Worm (Caenorhabditis elegans) whole organism, L2 larva: ENCODE measurements around the gene E04F6.4.

Source experiments
- C34F6.9 ChIP-seq: fragments of 150-350 bp; optimal IDR thresholded peaks from 2 replicates; lab custom pipeline; 2014; ENCODE audit warnings: missing biosample characterization, missing genetic modification characterization
- F13H6.1 ChIP-seq: sonication (generic microtip); optimal IDR thresholded peaks from 2 replicates; lab custom pipeline; 2016; ENCODE audit warnings: missing genetic modification characterization, missing compliant biosample characterization
- R02D3.7 ChIP-seq: fragments of 150-350 bp; optimal IDR thresholded peaks from 2 replicates; lab custom pipeline; 2014; ENCODE audit warnings: missing biosample characterization, missing genetic modification characterization
- Y55F3AM.14 ChIP-seq: fragments of 200-800 bp; sonication (Bioruptor generic); optimal IDR thresholded peaks from 2 replicates; lab custom pipeline; 2018; ENCODE audit warnings: mild to moderate bottlenecking, missing genetic modification characterization, missing compliant biosample characterization
- ZK546.5 ChIP-seq: sonication (generic microtip); optimal IDR thresholded peaks from 2 replicates; lab custom pipeline; 2017; ENCODE audit warnings: missing biosample characterization, missing genetic modification characterization
- alr-1 ChIP-seq: fragments of 150-350 bp; optimal IDR thresholded peaks from 2 replicates; lab custom pipeline; 2014; ENCODE audit warnings: missing biosample characterization, missing genetic modification characterization
- aly-2 ChIP-seq: fragments of 150-350 bp; optimal IDR thresholded peaks from 2 replicates; lab custom pipeline; 2014; ENCODE audit warnings: missing biosample characterization, missing genetic modification characterization
- ama-1 ChIP-seq: fragments of 150-350 bp; optimal IDR thresholded peaks from 2 replicates; lab custom pipeline; 2018; ENCODE audit warnings: inconsistent platforms
- blmp-1 ChIP-seq: sonication (generic microtip); optimal IDR thresholded peaks from 2 replicates; lab custom pipeline; 2017; ENCODE audit warnings: missing genetic modification characterization, mild to moderate bottlenecking, missing compliant biosample characterization, antibody characterized with exemption, moderate library complexity; ENCODE audit not compliant: insufficient read depth
- ceh-16 ChIP-seq: fragments of 150-350 bp; optimal IDR thresholded peaks from 2 replicates; lab custom pipeline; 2014; ENCODE audit warnings: missing biosample characterization, missing genetic modification characterization
- ceh-82 ChIP-seq: fragments of 150-350 bp; optimal IDR thresholded peaks from 2 replicates; lab custom pipeline; 2014; ENCODE audit warnings: missing biosample characterization, missing genetic modification characterization
- crh-2 ChIP-seq: sonication (generic microtip); optimal IDR thresholded peaks from 2 replicates; lab custom pipeline; 2017; ENCODE audit warnings: missing biosample characterization, missing genetic modification characterization
- dmd-4 ChIP-seq: sonication (generic microtip); optimal IDR thresholded peaks from 2 replicates; lab custom pipeline; 2017; ENCODE audit warnings: missing biosample characterization, missing genetic modification characterization
- egl-27 ChIP-seq: sonication (generic microtip); optimal IDR thresholded peaks from 3 replicates; lab custom pipeline; 2017; ENCODE audit warnings: missing biosample characterization, missing genetic modification reagents, missing genetic modification characterization
- elt-1 ChIP-seq: fragments of 150-350 bp; optimal IDR thresholded peaks from 2 replicates; lab custom pipeline; 2014; ENCODE audit warnings: missing biosample characterization, missing genetic modification characterization
- elt-3 ChIP-seq: sonication (generic microtip); optimal IDR thresholded peaks from 2 replicates; lab custom pipeline; 2017; ENCODE audit warnings: missing biosample characterization, missing genetic modification characterization
- fos-1 ChIP-seq: fragments of 150-350 bp; optimal IDR thresholded peaks from 2 replicates; lab custom pipeline; 2014; ENCODE audit warnings: missing biosample characterization, missing genetic modification characterization
- gmeb-1 ChIP-seq: fragments of 150-350 bp; optimal IDR thresholded peaks from 2 replicates; lab custom pipeline; 2014; ENCODE audit warnings: missing biosample characterization, missing genetic modification characterization
- lin-11 ChIP-seq: fragments of 150-350 bp; sonication (generic microtip); optimal IDR thresholded peaks from 2 replicates; lab custom pipeline; 2014; ENCODE audit warnings: missing biosample characterization, missing genetic modification characterization, inconsistent platforms, mixed read lengths
- lin-13 ChIP-seq: fragments of 150-350 bp; optimal IDR thresholded peaks from 2 replicates; lab custom pipeline; 2014; ENCODE audit warnings: missing biosample characterization, missing genetic modification reagents, missing genetic modification characterization
- lin-39 ChIP-seq: fragments of 150-350 bp; optimal IDR thresholded peaks from 2 replicates; lab custom pipeline; 2014; ENCODE audit warnings: missing biosample characterization, missing genetic modification reagents, missing genetic modification characterization
- lsy-2 ChIP-seq, 2 experiments: fragments of 150-350 bp in 1 of 2; sonication (generic microtip) in 1 of 2; optimal IDR thresholded peaks; 2 replicates each; lab custom pipeline; 2014 to 2017; ENCODE audit warnings: missing biosample characterization in 2 of 2, missing genetic modification characterization in 2 of 2
- mab-5 ChIP-seq: fragments of 150-350 bp; optimal IDR thresholded peaks from 2 replicates; lab custom pipeline; 2014; ENCODE audit warnings: missing biosample characterization, missing genetic modification characterization
- mbf-1 ChIP-seq: sonication (generic microtip); optimal IDR thresholded peaks from 2 replicates; lab custom pipeline; 2017; ENCODE audit warnings: missing biosample characterization, missing genetic modification characterization
- mdl-1 ChIP-seq, 2 experiments: fragments of 150-350 bp in 1 of 2; sonication (generic microtip) in 1 of 2; optimal IDR thresholded peaks; 2 replicates each; lab custom pipeline; 2017; ENCODE audit warnings: missing biosample characterization in 2 of 2, missing genetic modification characterization in 2 of 2
- nhr-10 ChIP-seq: sonication (generic microtip); optimal IDR thresholded peaks from 2 replicates; lab custom pipeline; 2017; ENCODE audit warnings: missing biosample characterization, missing genetic modification characterization
- nhr-11 ChIP-seq: fragments of 150-350 bp; optimal IDR thresholded peaks from 2 replicates; lab custom pipeline; 2014; ENCODE audit warnings: missing biosample characterization, missing genetic modification characterization
- nhr-12 ChIP-seq: fragments of 150-350 bp; optimal IDR thresholded peaks from 2 replicates; lab custom pipeline; 2014; ENCODE audit warnings: missing biosample characterization, missing genetic modification characterization
- nhr-129 ChIP-seq: fragments of 150-350 bp; optimal IDR thresholded peaks from 2 replicates; lab custom pipeline; 2014; ENCODE audit warnings: missing biosample characterization, missing genetic modification characterization
- nhr-21 ChIP-seq: fragments of 150-350 bp; optimal IDR thresholded peaks from 2 replicates; lab custom pipeline; 2014; ENCODE audit warnings: missing biosample characterization, missing genetic modification characterization
- nhr-23 ChIP-seq: fragments of 150-350 bp; optimal IDR thresholded peaks from 2 replicates; lab custom pipeline; 2014; ENCODE audit warnings: missing biosample characterization, missing genetic modification reagents, missing genetic modification characterization
- nhr-237 ChIP-seq: fragments of 150-350 bp; optimal IDR thresholded peaks from 2 replicates; lab custom pipeline; 2014; ENCODE audit warnings: missing biosample characterization, missing genetic modification characterization
- nhr-6 ChIP-seq: fragments of 150-350 bp; optimal IDR thresholded peaks from 2 replicates; lab custom pipeline; 2014; ENCODE audit warnings: missing biosample characterization, missing genetic modification characterization
- nhr-77 ChIP-seq: fragments of 150-350 bp; optimal IDR thresholded peaks from 2 replicates; lab custom pipeline; 2014; ENCODE audit warnings: missing biosample characterization, missing genetic modification characterization
- peb-1 ChIP-seq: fragments of 150-350 bp; optimal IDR thresholded peaks from 2 replicates; lab custom pipeline; 2014; ENCODE audit warnings: missing biosample characterization, missing genetic modification characterization
- sem-4 ChIP-seq: fragments of 150-350 bp; optimal IDR thresholded peaks from 2 replicates; lab custom pipeline; 2014; ENCODE audit warnings: missing biosample characterization, missing genetic modification reagents, missing genetic modification characterization
- skn-1 ChIP-seq: sonication (generic microtip); optimal IDR thresholded peaks from 2 replicates; lab custom pipeline; 2017; ENCODE audit warnings: missing biosample characterization, missing genetic modification characterization
- sma-9 ChIP-seq, 2 experiments: fragments of 150-350 bp in 1 of 2; sonication (generic microtip) in 1 of 2; optimal IDR thresholded peaks; 2 replicates each; lab custom pipeline; 2014 to 2016; ENCODE audit warnings: missing genetic modification characterization in 2 of 2, mild to moderate bottlenecking in 1 of 2, missing biosample characterization in 1 of 2, missing compliant biosample characterization in 1 of 2, missing genetic modification reagents in 1 of 2, moderate library complexity in 1 of 2
- snpc-4 ChIP-seq: fragments of 150-350 bp; optimal IDR thresholded peaks from 2 replicates; lab custom pipeline; 2014; ENCODE audit warnings: missing biosample characterization, missing genetic modification characterization
- unc-39 ChIP-seq: fragments of 150-350 bp; optimal IDR thresholded peaks from 2 replicates; lab custom pipeline; 2014; ENCODE audit warnings: missing biosample characterization, missing genetic modification characterization
- unc-55 ChIP-seq: fragments of 150-350 bp; sonication (generic microtip); optimal IDR thresholded peaks from 3 replicates; lab custom pipeline; 2014; ENCODE audit warnings: missing biosample characterization, missing genetic modification reagents, missing genetic modification characterization
- unc-62 ChIP-seq: fragments of 150-350 bp; optimal IDR thresholded peaks from 2 replicates; lab custom pipeline; 2014; ENCODE audit warnings: missing biosample characterization, missing genetic modification reagents, missing genetic modification characterization
- ztf-11 ChIP-seq: sonication (generic microtip); optimal IDR thresholded peaks from 2 replicates; lab custom pipeline; 2017; ENCODE audit warnings: missing biosample characterization, missing genetic modification characterization
- ztf-4 ChIP-seq: fragments of 150-350 bp; optimal IDR thresholded peaks from 2 replicates; lab custom pipeline; 2014; ENCODE audit warnings: missing biosample characterization, missing genetic modification characterization

E04F6.4 gene

ce11 chrII:7176108-7176507 is 13.1 kb upstream of the E04F6.4 start:
- TF ChIP-seq nhr-237 (tag; lab: Kevin White, UChicago) (no peak), C34F6.9 (tag; lab: Kevin White, UChicago) (peak; percentile 0)

DNA sequence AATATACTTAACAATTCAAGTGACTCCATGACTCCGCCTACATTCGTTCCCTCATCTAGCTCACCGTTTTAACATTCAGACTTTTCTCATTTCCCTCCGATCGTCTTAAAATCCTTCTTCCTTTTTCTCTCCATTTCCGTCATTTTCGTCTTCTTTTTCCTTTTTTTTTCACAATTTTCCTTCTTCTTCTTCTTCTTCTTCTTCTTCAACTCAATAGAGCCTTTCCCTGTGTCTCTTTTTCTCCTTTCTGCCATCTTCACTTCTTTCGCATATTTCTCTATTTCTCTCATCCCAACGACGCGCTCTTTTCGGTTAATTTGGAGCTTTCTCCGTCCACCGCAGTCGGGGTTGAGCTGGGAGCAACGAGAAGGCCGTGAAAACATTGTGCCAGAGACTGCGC is 6.6 kb upstream of the E04F6.4 start:
- TF ChIP-seq sma-9 (GFP tag; optimal IDR thresholded peaks at IDR 0.05; lab: Kevin White, UChicago) (no peak), sma-9 (tag; optimal IDR thresholded peaks at IDR 0.05; lab: Kevin White, UChicago) (no peak), blmp-1 (tag; lab: Kevin White, UChicago) (no peak), aly-2 (tag; lab: Kevin White, UChicago) (no peak), lin-39 (no peak), nhr-237 (tag; lab: Kevin White, UChicago) (no peak), nhr-11 (no peak), nhr-77 (tag; lab: Kevin White, UChicago) (no peak), ceh-82 (tag; lab: Kevin White, UChicago) (no peak), lsy-2 (tag; optimal IDR thresholded peaks at IDR 0.05; lab: Kevin White, UChicago) (peak in 1 of 2 experiments; percentile 40), C34F6.9 (tag; lab: Kevin White, UChicago) (peak; percentile 64), ZK546.5 (tag; lab: Kevin White, UChicago) (no peak), F13H6.1 (tag; lab: Kevin White, UChicago) (peak; percentile 18), R02D3.7 (tag; lab: Kevin White, UChicago) (no peak), nhr-129 (tag; lab: Kevin White, UChicago) (peak; percentile 12), mdl-1 (tag; optimal IDR thresholded peaks at IDR 0.05; lab: Kevin White, UChicago) (no peak), dmd-4 (no peak), Y55F3AM.14 (GFP tag; lab: Kevin White, UChicago) (no peak), unc-55 (GFP tag; lab: Kevin White, UChicago) (peak; percentile 50), snpc-4 (no peak), lin-11 (tag; lab: Kevin White, UChicago) (peak; percentile 31), crh-2 (tag; lab: Kevin White, UChicago) (peak; percentile 31), unc-62 (GFP tag; lab: Kevin White, UChicago) (no peak), ztf-4 (tag; lab: Kevin White, UChicago) (no peak), ceh-16 (tag; lab: Kevin White, UChicago) (no peak), ztf-11 (no peak), sem-4 (tag; lab: Kevin White, UChicago) (no peak)
- TF ChIP-seq, all 48 proteins: peak for 7

DNA sequence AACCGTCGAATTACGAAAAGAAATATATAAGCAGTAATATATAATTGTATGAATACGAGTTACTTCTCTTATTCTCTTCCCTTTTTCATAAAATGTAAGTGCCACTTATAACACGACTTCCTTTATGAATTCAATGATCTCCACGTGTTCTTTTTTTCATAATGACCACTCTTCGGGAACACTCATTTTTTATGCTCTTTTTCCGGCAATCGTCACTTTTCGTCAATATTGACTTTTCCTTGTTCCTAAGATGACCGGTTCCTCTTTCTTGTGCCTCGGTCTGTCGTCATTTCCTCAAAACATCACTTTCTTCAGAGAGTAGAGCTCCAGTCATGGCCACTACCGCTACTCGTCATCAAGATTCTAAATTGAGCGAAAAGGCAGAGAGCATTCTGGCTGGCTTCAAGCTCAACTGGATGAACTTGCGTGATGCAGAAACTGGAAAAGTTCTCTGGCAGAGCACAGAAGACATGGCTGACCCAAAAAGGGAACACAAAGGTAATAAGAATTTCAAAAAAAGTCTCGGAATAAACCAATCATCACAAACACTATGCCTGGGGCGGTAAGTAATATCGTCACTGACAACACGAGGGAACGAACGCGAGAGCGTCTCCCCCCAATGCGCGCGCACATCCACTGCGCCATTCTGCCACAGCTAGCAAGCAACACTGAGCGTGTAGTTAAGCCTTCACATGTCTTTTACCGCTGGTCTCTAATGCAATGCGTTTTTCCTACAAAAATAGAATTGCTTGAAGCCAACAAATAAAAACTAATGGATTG is 5.5 kb upstream of the E04F6.4 start, which contains the start of gene pdl-1:
Gene pdl-1 (plus strand): TSS at position 309 of the 780 bp plus-strand sequence.
- TF ChIP-seq ama-1 (lab: Kevin White, UChicago) (no peak), snpc-4 (peak; percentile 22), lsy-2 (tag; optimal IDR thresholded peaks at IDR 0.05; lab: Kevin White, UChicago) (peak; percentile 7 to 61), peb-1 (tag; lab: Kevin White, UChicago) (no peak), nhr-77 (tag; lab: Kevin White, UChicago) (no peak), egl-27 (peak; percentile 31), F13H6.1 (tag; lab: Kevin White, UChicago) (peak; percentile 65), elt-1 (tag; lab: Kevin White, UChicago) (no peak), blmp-1 (tag; lab: Kevin White, UChicago) (peak; percentile 25), nhr-6 (tag; lab: Kevin White, UChicago) (no peak), mbf-1 (no peak), ZK546.5 (tag; lab: Kevin White, UChicago) (no peak), aly-2 (tag; lab: Kevin White, UChicago) (no peak), unc-39 (no peak), fos-1 (tag; lab: Kevin White, UChicago) (peak; percentile 54), gmeb-1 (tag; lab: Kevin White, UChicago) (peak; percentile 68), nhr-12 (tag; lab: Kevin White, UChicago) (no peak), skn-1 (no peak), nhr-237 (tag; lab: Kevin White, UChicago) (no peak), alr-1 (tag; lab: Kevin White, UChicago) (no peak), elt-3 (no peak), Y55F3AM.14 (GFP tag; lab: Kevin White, UChicago) (peak; percentile 63), sma-9 (GFP tag; optimal IDR thresholded peaks at IDR 0.05; lab: Kevin White, UChicago) (peak; percentile 84), sma-9 (tag; optimal IDR thresholded peaks at IDR 0.05; lab: Kevin White, UChicago) (no peak), ztf-4 (tag; lab: Kevin White, UChicago) (peak; percentile 60), unc-62 (GFP tag; lab: Kevin White, UChicago) (no peak), mab-5 (tag; lab: Kevin White, UChicago) (peak; percentile 56), dmd-4 (no peak), C34F6.9 (tag; lab: Kevin White, UChicago) (peak; percentile 67), lin-13 (GFP tag; lab: Kevin White, UChicago) (peak; percentile 73), nhr-21 (tag; lab: Kevin White, UChicago) (peak; percentile 74), ztf-11 (no peak), R02D3.7 (tag; lab: Kevin White, UChicago) (no peak), sem-4 (tag; lab: Kevin White, UChicago) (peak; percentile 56), lin-39 (no peak), nhr-129 (tag; lab: Kevin White, UChicago) (peak; percentile 76), nhr-23 (tag; lab: Kevin White, UChicago) (no peak), lin-11 (tag; lab: Kevin White, UChicago) (peak; percentile 81), mdl-1 (tag; optimal IDR thresholded peaks at IDR 0.05; lab: Kevin White, UChicago) (peak in 1 of 2 experiments; percentile 30), unc-55 (GFP tag; lab: Kevin White, UChicago) (peak; percentile 74), nhr-10 (tag; lab: Kevin White, UChicago) (no peak)
